Fruit fly (Drosophila melanogaster): ENCODE results near the gene Gdap1.

The Gdap1 gene

dm6 chr3L:5139312-5139711, 2.4 kb upstream of the Gdap1 start, which contains the start of the genes Tcs5 and CHMP2B (continued):
- peak; percentile 98 for TF ChIP-seq CG6854 (GFP tag; optimal IDR thresholded peaks at IDR 0.05)
- peak; percentile 99 for TF ChIP-seq CkIIα-i1 (GFP tag; IDR thresholded peaks at IDR 0.05)
- TF ChIP-seq Dip3 (GFP tag; optimal IDR thresholded peaks at IDR 0.05) = peak; percentile 100
- peak; percentile 100 for TF ChIP-seq Sox102F (GFP tag; optimal IDR thresholded peaks at IDR 0.05)
- no peak for TF ChIP-seq vnd (GFP tag; IDR thresholded peaks at IDR 0.05; ENCODE audit: partially characterized antibody)
- peak; percentile 100 for TF ChIP-seq CG8765 (GFP tag; IDR thresholded peaks at IDR 0.05)
- peak; percentile 100 for TF ChIP-seq CG32772 (GFP tag; IDR thresholded peaks at IDR 0.05)
- TF ChIP-seq ATbp (GFP tag; optimal IDR thresholded peaks at IDR 0.05) = peak; percentile 99
- TF ChIP-seq CG4404 (GFP tag; IDR thresholded peaks at IDR 0.05) = peak; percentile 100
- TF ChIP-seq Camta (GFP tag; optimal IDR thresholded peaks at IDR 0.05) = peak; percentile 100
- TF ChIP-seq Hr78 (GFP tag; optimal IDR thresholded peaks at IDR 0.05) = peak in 1 of 2 experiments; percentile 95
- peak; percentile 99 to 100 for TF ChIP-seq bsh (GFP tag; optimal IDR thresholded peaks at IDR 0.05)
- peak; percentile 98 for TF ChIP-seq gro (GFP tag; optimal IDR thresholded peaks at IDR 0.05)
- peak; percentile 100 for TF ChIP-seq CG11695 (GFP tag; IDR thresholded peaks at IDR 0.05)
- TF ChIP-seq CG18764 (GFP tag; optimal IDR thresholded peaks at IDR 0.05) = peak; percentile 99
- TF ChIP-seq chm (GFP tag; IDR thresholded peaks at IDR 0.05) = peak; percentile 100
- peak; percentile 92 for TF ChIP-seq CG30020 (tag; optimal IDR thresholded peaks at IDR 0.05)
- TF ChIP-seq cg (GFP tag; optimal IDR thresholded peaks at IDR 0.05) = no peak
- TF ChIP-seq al (GFP tag; IDR thresholded peaks at IDR 0.05) = peak; percentile 100
- peak; percentile 99 for TF ChIP-seq CG14710 (tag; optimal IDR thresholded peaks at IDR 0.05)
- TF ChIP-seq Bteb2 (GFP tag; optimal IDR thresholded peaks at IDR 0.05) = peak; percentile 100
- no peak for TF ChIP-seq fru (optimal IDR thresholded peaks at IDR 0.05)
- TF ChIP-seq yki (optimal IDR thresholded peaks at IDR 0.05) = no peak
- peak; percentile 99 for TF ChIP-seq Asciz (GFP tag; optimal IDR thresholded peaks at IDR 0.05)
- peak; percentile 100 for TF ChIP-seq Xbp1 (GFP tag; optimal IDR thresholded peaks at IDR 0.05)
- peak; percentile 93 for TF ChIP-seq CG31365 (tag; optimal IDR thresholded peaks at IDR 0.05)
- peak; percentile 98 for TF ChIP-seq CG1792 (GFP tag; optimal IDR thresholded peaks at IDR 0.05)
- peak; percentile 100 for TF ChIP-seq tin (GFP tag; optimal IDR thresholded peaks at IDR 0.05)
- TF ChIP-seq CG4707 (GFP tag; optimal IDR thresholded peaks at IDR 0.05) = peak; percentile 97
- peak; percentile 100 for TF ChIP-seq dati (GFP tag; IDR thresholded peaks at IDR 0.05)
- TF ChIP-seq BEAF-32 (GFP tag; optimal IDR thresholded peaks at IDR 0.05) = peak; percentile 54
- peak; percentile 100 for TF ChIP-seq NfI (GFP tag; optimal IDR thresholded peaks at IDR 0.05)
- TF ChIP-seq lilli (GFP tag; optimal IDR thresholded peaks at IDR 0.05) = peak; percentile 100
- TF ChIP-seq Xrp1 (GFP tag; IDR thresholded peaks at IDR 0.05) = peak; percentile 100
- TF ChIP-seq gem (tag; optimal IDR thresholded peaks at IDR 0.05) = peak; percentile 100
- TF ChIP-seq NC2β (GFP tag; optimal IDR thresholded peaks at IDR 0.05) = peak; percentile 99
- peak; percentile 100 for TF ChIP-seq CG11723 (GFP tag; optimal IDR thresholded peaks at IDR 0.05)
- TF ChIP-seq HmgD (GFP tag; optimal IDR thresholded peaks at IDR 0.05) = peak; percentile 99
- TF ChIP-seq mirr (GFP tag; optimal IDR thresholded peaks at IDR 0.05) = peak; percentile 99
- TF ChIP-seq CG8281 (tag; optimal IDR thresholded peaks at IDR 0.05) = peak; percentile 96
- TF ChIP-seq gcm2 (GFP tag; optimal IDR thresholded peaks at IDR 0.05) = peak; percentile 99
- peak; percentile 44; the same call in 1 of the 2 replicates for TF ChIP-seq CG42726 (GFP tag; IDR thresholded peaks at IDR 0.05; ENCODE audit: partially characterized antibody)
- peak; percentile 99 for TF ChIP-seq onecut (GFP tag; IDR thresholded peaks at IDR 0.05)
- TF ChIP-seq hbn (GFP tag; IDR thresholded peaks at IDR 0.05; ENCODE audit: partially characterized antibody) = no peak
- peak; percentile 98 for TF ChIP-seq psq (GFP tag; optimal IDR thresholded peaks at IDR 0.05)
- TF ChIP-seq tio (GFP tag; optimal IDR thresholded peaks at IDR 0.05) = peak; percentile 100
- peak; percentile 99 to 100 for TF ChIP-seq Pdp1 (GFP tag; optimal IDR thresholded peaks at IDR 0.05)
- TF ChIP-seq CG14965 (GFP tag; optimal IDR thresholded peaks at IDR 0.05; ENCODE audit: borderline replicate concordance) = peak; percentile 92
- TF ChIP-seq CG32767 (GFP tag; IDR thresholded peaks at IDR 0.05) = peak; percentile 100
- TF ChIP-seq Gug (GFP tag; IDR thresholded peaks at IDR 0.05) = peak; percentile 100
- peak; percentile 99 for TF ChIP-seq CG17385 (GFP tag; optimal IDR thresholded peaks at IDR 0.05)

All from whole organism, embryonic.